Worm (Caenorhabditis elegans) whole organism, young adult: ENCODE measurements around the gene kin-26.

Experiments used
- B0019.2 ChIP-seq: fragments of 200-800 bp; sonication (Bioruptor generic); conservative IDR thresholded peaks from 2 replicates; pipeline ENCODE4 v1.3.6; 2022; ENCODE audit warnings: missing genetic modification reagents, missing genetic modification characterization, missing compliant biosample characterization
- F33H1.4 ChIP-seq: fragments of 200-800 bp; sonication (Bioruptor generic); IDR thresholded peaks from 2 replicates; pipeline ENCODE4 v1.3.6; 2022; ENCODE audit warnings: missing genetic modification reagents, missing genetic modification characterization, missing compliant biosample characterization
- F49E8.2 ChIP-seq: sonication (generic microtip); optimal IDR thresholded peaks from 3 replicates; lab custom pipeline; 2017; ENCODE audit warnings: missing genetic modification characterization, mild to moderate bottlenecking, missing compliant biosample characterization, antibody characterized with exemption, moderate library complexity; ENCODE audit not compliant: insufficient read depth
- K11D2.4 ChIP-seq: fragments of 200-800 bp; sonication (Bioruptor generic); IDR thresholded peaks from 2 replicates; pipeline ENCODE4 v1.3.6; 2022; ENCODE audit warnings: missing genetic modification reagents, missing genetic modification characterization, missing compliant biosample characterization
- K12H6.12 ChIP-seq: fragments of 200-800 bp; sonication (Bioruptor generic); optimal IDR thresholded peaks from 2 replicates; lab custom pipeline; 2018; ENCODE audit warnings: mild to moderate bottlenecking, missing genetic modification characterization, missing compliant biosample characterization
- T26A5.8 ChIP-seq: sonication (generic microtip); optimal IDR thresholded peaks from 2 replicates; lab custom pipeline; 2016; ENCODE audit warnings: missing genetic modification characterization, missing compliant biosample characterization
- Y53F4B.3 ChIP-seq: fragments of 200-800 bp; sonication (Bioruptor generic); IDR thresholded peaks from 2 replicates; pipeline ENCODE4 v1.3.6; 2022; ENCODE audit warnings: missing genetic modification reagents, missing genetic modification characterization, missing compliant biosample characterization
- Y53G8AR.9 ChIP-seq: fragments of 200-800 bp; sonication (Bioruptor generic); conservative IDR thresholded peaks from 2 replicates; pipeline ENCODE4 v1.3.6; 2022; ENCODE audit warnings: missing genetic modification reagents, missing genetic modification characterization, missing compliant biosample characterization
- Y56A3A.18 ChIP-seq: fragments of 200-800 bp; sonication (Bioruptor generic); IDR thresholded peaks from 2 replicates; pipeline ENCODE4 v1.3.6; 2022; ENCODE audit warnings: missing genetic modification reagents, missing genetic modification characterization, missing compliant biosample characterization
- Y67H2A.10 ChIP-seq: fragments of 200-800 bp; sonication (Bioruptor generic); conservative IDR thresholded peaks from 2 replicates; pipeline ENCODE4 v1.3.6; 2022; ENCODE audit warnings: missing genetic modification reagents, missing genetic modification characterization, missing compliant biosample characterization
- Y79H2A.3 ChIP-seq: fragments of 200-800 bp; sonication (Bioruptor generic); conservative IDR thresholded peaks from 2 replicates; pipeline ENCODE4 v1.3.6; 2022; ENCODE audit warnings: missing genetic modification reagents, missing genetic modification characterization, missing compliant biosample characterization
- ZK185.1 ChIP-seq: sonication (generic microtip); optimal IDR thresholded peaks from 2 replicates; lab custom pipeline; 2016; ENCODE audit warnings: mild to moderate bottlenecking, missing genetic modification characterization, missing compliant biosample characterization; ENCODE audit not compliant: poor library complexity, severe bottlenecking
- aptf-2 ChIP-seq: fragments of 200-800 bp; sonication (Bioruptor generic); conservative IDR thresholded peaks from 2 replicates; pipeline ENCODE4 v1.3.6; 2022; ENCODE audit warnings: missing genetic modification reagents, missing genetic modification characterization, missing compliant biosample characterization
- atf-7 ChIP-seq: sonication (generic microtip); optimal IDR thresholded peaks from 2 replicates; lab custom pipeline; 2017; ENCODE audit warnings: mild to moderate bottlenecking, missing genetic modification characterization, missing compliant biosample characterization
- athp-1 ChIP-seq: sonication (generic microtip); optimal IDR thresholded peaks from 2 replicates; lab custom pipeline; 2017; ENCODE audit warnings: mild to moderate bottlenecking, missing genetic modification characterization, missing compliant biosample characterization
- attf-6 ChIP-seq: fragments of 200-800 bp; sonication (Bioruptor generic); IDR thresholded peaks from 2 replicates; pipeline ENCODE4 v1.3.6; 2022; ENCODE audit warnings: missing genetic modification reagents, missing genetic modification characterization, missing compliant biosample characterization
- bed-1 ChIP-seq: fragments of 200-800 bp; sonication (Bioruptor generic); IDR thresholded peaks from 2 replicates; pipeline ENCODE4 v1.3.6; 2022; ENCODE audit warnings: missing genetic modification reagents, missing genetic modification characterization, missing compliant biosample characterization
- efl-1 ChIP-seq: fragments of 150-350 bp; optimal IDR thresholded peaks from 2 replicates; lab custom pipeline; 2014; ENCODE audit warnings: missing biosample characterization, missing genetic modification reagents, missing genetic modification characterization
- egl-18 ChIP-seq: fragments of 200-800 bp; sonication (Bioruptor generic); IDR thresholded peaks from 2 replicates; pipeline ENCODE4 v1.3.6; 2022; ENCODE audit warnings: missing genetic modification reagents, missing genetic modification characterization, missing compliant biosample characterization
- egl-44 ChIP-seq: fragments of 200-800 bp; sonication (Bioruptor generic); IDR thresholded peaks from 2 replicates; pipeline ENCODE4 v1.3.6; 2022; ENCODE audit warnings: missing genetic modification reagents, missing genetic modification characterization, missing compliant biosample characterization
- ekl-4 ChIP-seq: fragments of 200-800 bp; sonication (Bioruptor generic); IDR thresholded peaks from 2 replicates; pipeline ENCODE4 v1.3.6; 2022; ENCODE audit warnings: missing genetic modification reagents, missing genetic modification characterization, missing compliant biosample characterization
- fkh-3 ChIP-seq: sonication (generic microtip); optimal IDR thresholded peaks from 2 replicates; lab custom pipeline; 2016; ENCODE audit warnings: mild to moderate bottlenecking, missing genetic modification characterization, missing compliant biosample characterization
- hlh-12 ChIP-seq: sonication (generic microtip); optimal IDR thresholded peaks from 2 replicates; lab custom pipeline; 2016; ENCODE audit warnings: missing genetic modification characterization, missing compliant biosample characterization
- hlh-26 ChIP-seq: fragments of 200-800 bp; sonication (Bioruptor generic); conservative IDR thresholded peaks from 2 replicates; pipeline ENCODE4 v1.3.6; 2022; ENCODE audit warnings: missing genetic modification reagents, missing genetic modification characterization, missing compliant biosample characterization
- hmg-20 ChIP-seq: fragments of 200-800 bp; sonication (Bioruptor generic); IDR thresholded peaks from 2 replicates; pipeline ENCODE4 v1.3.6; 2022; ENCODE audit warnings: missing genetic modification reagents, missing genetic modification characterization, missing compliant biosample characterization
- hrde-1 ChIP-seq: sonication (generic microtip); optimal IDR thresholded peaks from 2 replicates; lab custom pipeline; 2016; ENCODE audit warnings: missing genetic modification characterization, mild to moderate bottlenecking, missing compliant biosample characterization, moderate library complexity, missing genotype, missing genetic modification reagents, borderline replicate concordance
- lin-35 ChIP-seq, 3 experiments: fragments of 150-350 bp in 2 of 3; sonication (generic microtip) in 1 of 3; optimal IDR thresholded peaks; 2 replicates each; lab custom pipeline; 2014 to 2018; ENCODE audit warnings: missing biosample characterization in 3 of 3, missing genetic modification characterization in 3 of 3, missing genetic modification reagents in 3 of 3
- lin-54 ChIP-seq: fragments of 200-800 bp; sonication (Bioruptor generic); optimal IDR thresholded peaks from 2 replicates; lab custom pipeline; 2018; ENCODE audit warnings: mild to moderate bottlenecking, missing genetic modification characterization, missing compliant biosample characterization
- lir-1 ChIP-seq: fragments of 200-800 bp; sonication (Bioruptor generic); conservative IDR thresholded peaks from 2 replicates; pipeline ENCODE4 v1.3.6; 2022; ENCODE audit warnings: missing genetic modification reagents, missing genetic modification characterization, missing compliant biosample characterization
- lsl-1 ChIP-seq: fragments of 200-800 bp; sonication (Bioruptor generic); optimal IDR thresholded peaks from 2 replicates; lab custom pipeline; 2018; ENCODE audit warnings: mild to moderate bottlenecking, missing genetic modification characterization, moderate library complexity, missing compliant biosample characterization
- nfya-2 ChIP-seq: fragments of 200-800 bp; sonication (Bioruptor generic); IDR thresholded peaks from 2 replicates; pipeline ENCODE4 v1.3.6; 2022; ENCODE audit warnings: missing genetic modification reagents, missing genetic modification characterization, missing compliant biosample characterization
- nfyb-1 ChIP-seq: fragments of 200-800 bp; sonication (Bioruptor generic); IDR thresholded peaks from 2 replicates; pipeline ENCODE4 v1.3.6; 2022; ENCODE audit warnings: missing genetic modification reagents, missing genetic modification characterization, missing compliant biosample characterization
- nhr-120 ChIP-seq: fragments of 200-800 bp; sonication (Bioruptor generic); IDR thresholded peaks from 2 replicates; pipeline ENCODE4 v1.3.6; 2022; ENCODE audit warnings: missing genetic modification characterization, missing compliant biosample characterization
- nhr-80 ChIP-seq: sonication (generic microtip); optimal IDR thresholded peaks from 2 replicates; lab custom pipeline; 2016; ENCODE audit warnings: missing genetic modification characterization, missing compliant biosample characterization
- nhr-90 ChIP-seq: sonication (generic microtip); optimal IDR thresholded peaks from 2 replicates; lab custom pipeline; 2016; ENCODE audit warnings: missing genotype, mild to moderate bottlenecking, missing genetic modification characterization, missing compliant biosample characterization
- pbrm-1 ChIP-seq: fragments of 200-800 bp; sonication (Bioruptor generic); IDR thresholded peaks from 2 replicates; pipeline ENCODE4 v1.3.6; 2022; ENCODE audit warnings: missing genetic modification reagents, missing genetic modification characterization, missing compliant biosample characterization
- rcor-1 ChIP-seq: fragments of 200-800 bp; sonication (Bioruptor generic); IDR thresholded peaks from 2 replicates; pipeline ENCODE4 v1.3.6; 2022; ENCODE audit warnings: missing genetic modification reagents, missing genetic modification characterization, missing compliant biosample characterization
- snpc-1.1 ChIP-seq: sonication (generic microtip); optimal IDR thresholded peaks from 2 replicates; lab custom pipeline; 2017; ENCODE audit warnings: missing genetic modification characterization, mild to moderate bottlenecking, missing compliant biosample characterization, antibody characterized with exemption, moderate library complexity, missing genotype, missing genetic modification reagents; ENCODE audit not compliant: insufficient read depth
- snpc-3.4 ChIP-seq: sonication (generic microtip); optimal IDR thresholded peaks from 2 replicates; lab custom pipeline; 2017; ENCODE audit warnings: missing genetic modification characterization, mild to moderate bottlenecking, missing compliant biosample characterization, antibody characterized with exemption, moderate library complexity, missing genotype, missing genetic modification reagents
- snpc-4 ChIP-seq, 5 experiments: fragments of 150-350 bp in 1 of 5; sonication (generic microtip) in 4 of 5; optimal IDR thresholded peaks; 2 replicates each; lab custom pipeline; 2014 to 2018; ENCODE audit warnings: missing genetic modification characterization in 5 of 5, missing biosample characterization in 3 of 5, antibody characterized with exemption in 2 of 5, mild to moderate bottlenecking in 2 of 5, missing compliant biosample characterization in 2 of 5, missing genotype in 2 of 5, moderate library complexity in 2 of 5, missing genetic modification reagents in 1 of 5
- sptf-2 ChIP-seq: fragments of 200-800 bp; sonication (Bioruptor generic); optimal IDR thresholded peaks from 2 replicates; lab custom pipeline; 2018; ENCODE audit warnings: mild to moderate bottlenecking, missing genetic modification characterization, missing compliant biosample characterization
- tbp1 ChIP-seq: fragments of 200-800 bp; sonication (Bioruptor generic); optimal IDR thresholded peaks from 2 replicates; lab custom pipeline; 2018; ENCODE audit warnings: mild to moderate bottlenecking, missing genetic modification characterization, missing compliant biosample characterization
- tbx-9 ChIP-seq: sonication (generic microtip); optimal IDR thresholded peaks from 2 replicates; lab custom pipeline; 2016; ENCODE audit warnings: borderline replicate concordance, missing genetic modification characterization, inconsistent platforms, missing compliant biosample characterization
- xnd-1 ChIP-seq: sonication (generic microtip); optimal IDR thresholded peaks from 2 replicates; lab custom pipeline; 2016; ENCODE audit warnings: missing genotype, missing genetic modification reagents, missing genetic modification characterization, missing compliant biosample characterization
- ztf-22 ChIP-seq: fragments of 200-800 bp; sonication (Bioruptor generic); optimal IDR thresholded peaks from 2 replicates; lab custom pipeline; 2018; ENCODE audit warnings: mild to moderate bottlenecking, missing genetic modification characterization, moderate library complexity, missing compliant biosample characterization

The kin-26 gene

DNA sequence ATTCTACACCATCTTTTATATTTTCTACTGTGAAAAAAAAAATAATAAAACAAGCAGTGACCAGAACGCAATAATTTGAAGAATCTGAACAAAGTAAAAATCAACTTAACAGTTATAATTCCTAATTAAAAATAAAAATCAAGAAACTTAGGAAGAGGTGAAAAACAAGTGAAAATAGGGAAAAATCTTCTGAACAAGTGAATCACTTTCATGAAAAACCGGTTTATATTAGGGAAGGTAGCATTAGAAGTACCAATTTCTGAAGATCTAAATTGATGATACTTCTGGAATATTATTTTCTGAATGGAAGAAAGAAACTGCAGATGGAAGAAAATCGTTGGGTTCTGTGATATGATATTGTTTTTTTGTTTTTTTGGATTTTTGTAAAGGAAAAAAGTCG, 41.2 kb downstream of the kin-26 start:
- TF ChIP-seq F33H1.4 (GFP tag; lab: Robert Waterston, UW) (no peak), Y56A3A.18 (no peak), Y67H2A.10 (GFP tag; lab: Robert Waterston, UW) (no peak), hrde-1 (no peak), fkh-3 (tag; lab: Kevin White, UChicago) (no peak), snpc-1.1 (tag; lab: Kevin White, UChicago) (no peak), efl-1 (GFP tag; lab: Kevin White, UChicago) (no peak), tbx-9 (tag; lab: Kevin White, UChicago) (no peak), K11D2.4 (no peak), bed-1 (no peak), K12H6.12 (tag; lab: Kevin White, UChicago) (no peak), Y53F4B.3 (no peak), nhr-120 (GFP tag; lab: Robert Waterston, UW) (no peak), sptf-2 (GFP tag; lab: Kevin White, UChicago) (no peak), hlh-26 (GFP tag; lab: Robert Waterston, UW) (no peak)

DNA sequence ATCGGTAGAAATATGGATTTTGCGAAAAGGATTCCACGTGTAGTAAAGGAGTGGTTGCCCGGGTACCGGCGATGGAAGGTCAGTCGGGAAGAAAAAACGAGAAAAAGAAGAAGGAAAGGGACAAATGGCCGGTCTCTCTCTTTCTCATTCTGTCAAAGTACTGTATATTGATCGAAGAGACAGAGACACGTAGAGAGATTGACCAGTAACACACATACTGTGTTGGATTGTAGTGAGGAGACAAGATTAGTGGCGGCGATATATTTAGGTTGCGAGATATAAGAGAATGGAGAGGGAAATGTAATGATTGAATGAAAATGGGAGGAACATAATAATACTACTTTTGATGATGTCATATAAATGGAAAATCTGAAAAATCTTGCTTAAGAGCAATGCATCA, 41.7 kb downstream of the kin-26 start:
- TF ChIP-seq snpc-4 (GFP tag; optimal IDR thresholded peaks at IDR 0.05; lab: Kevin White, UChicago), result no peak
- no peak for TF ChIP-seq snpc-4 (tag; optimal IDR thresholded peaks at IDR 0.05; lab: Kevin White, UChicago)
- no peak for TF ChIP-seq Y79H2A.3
- TF ChIP-seq ztf-22 (GFP tag; lab: Kevin White, UChicago), result no peak
- TF ChIP-seq B0019.2 (GFP tag; lab: Robert Waterston, UW), result no peak
- no peak for TF ChIP-seq lin-54
- no peak for TF ChIP-seq lsl-1 (GFP tag; lab: Kevin White, UChicago)
- no peak for TF ChIP-seq lir-1 (GFP tag; lab: Robert Waterston, UW)
- no peak for TF ChIP-seq nhr-90 (tag; lab: Kevin White, UChicago)
- TF ChIP-seq Y53G8AR.9 (GFP tag; lab: Robert Waterston, UW), result no peak
- no peak for TF ChIP-seq rcor-1 (GFP tag; lab: Robert Waterston, UW)
- no peak for TF ChIP-seq attf-6 (GFP tag; lab: Robert Waterston, UW)
- no peak for TF ChIP-seq nfya-2 (GFP tag; lab: Robert Waterston, UW)
- no peak for TF ChIP-seq K11D2.4
- no peak for TF ChIP-seq aptf-2 (GFP tag; lab: Robert Waterston, UW)
- TF ChIP-seq nfyb-1, result no peak
- TF ChIP-seq nhr-80 (tag; lab: Kevin White, UChicago), result no peak
- no peak for TF ChIP-seq ZK185.1 (tag; lab: Kevin White, UChicago)
- no peak for TF ChIP-seq snpc-1.1 (tag; lab: Kevin White, UChicago)
- TF ChIP-seq atf-7 (tag; lab: Kevin White, UChicago), result no peak
- TF ChIP-seq, all 124 proteins: peak for 0

DNA sequence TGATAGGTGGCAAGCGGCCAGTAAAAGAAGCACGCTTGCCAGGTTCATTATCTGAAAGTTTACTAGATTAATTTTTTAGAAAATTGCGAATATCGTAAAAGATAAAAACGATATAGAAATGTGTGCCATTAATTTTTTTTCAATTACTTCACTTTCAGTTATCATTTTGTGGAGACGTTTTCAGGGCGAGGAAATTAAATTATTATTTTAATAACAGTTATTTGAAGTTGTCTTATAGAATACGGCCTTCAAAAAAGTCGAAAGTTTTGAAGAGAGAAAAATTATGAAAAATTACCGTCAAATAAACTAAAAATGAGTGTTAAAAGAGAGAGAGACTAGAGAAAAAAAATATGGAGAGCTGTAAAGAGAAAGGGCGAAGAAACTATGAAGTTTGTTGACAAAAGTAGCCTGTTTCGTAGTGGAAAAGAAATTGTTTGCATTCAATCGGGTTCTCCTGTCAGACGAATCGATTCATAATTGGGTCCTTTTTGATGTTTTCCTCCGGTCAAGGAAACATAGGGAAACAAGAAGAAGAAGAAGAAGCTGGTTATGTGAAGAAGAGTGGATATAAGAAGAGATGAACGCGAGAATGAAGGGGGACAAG, 43.0 kb downstream of the kin-26 start, which contains the start of gene erp-44.2:
Gene erp-44.2 (minus strand): TSS at position 51 of the 604 bp plus-strand sequence.
- TF ChIP-seq pbrm-1 (GFP tag; lab: Robert Waterston, UW) (no peak), xnd-1 (tag; lab: Kevin White, UChicago) (no peak), hlh-12 (no peak), efl-1 (GFP tag; lab: Kevin White, UChicago) (no peak), F49E8.2 (tag; lab: Kevin White, UChicago) (no peak), Y53G8AR.9 (GFP tag; lab: Robert Waterston, UW) (no peak), nfyb-1 (no peak), lin-35 (GFP tag; optimal IDR thresholded peaks at IDR 0.05; lab: Kevin White, UChicago) (no peak), T26A5.8 (tag; lab: Kevin White, UChicago) (no peak), hmg-20 (GFP tag; lab: Robert Waterston, UW) (no peak), ekl-4 (GFP tag; lab: Robert Waterston, UW) (no peak), athp-1 (no peak), Y79H2A.3 (no peak), egl-44 (GFP tag; lab: Robert Waterston, UW) (no peak), egl-18 (GFP tag; lab: Robert Waterston, UW) (no peak), snpc-3.4 (no peak), tbp1 (no peak)
